Fruit fly (Drosophila melanogaster): ENCODE results near the gene Cdk2.

The Cdk2 gene

dm6 chr3R:20762175-20762795, 26.9 kb downstream of the Cdk2 start, which contains the start of gene CG31195 (continued):
- TF ChIP-seq exex (tag; optimal IDR thresholded peaks at IDR 0.05) (no peak), CG16815 (GFP tag; optimal IDR thresholded peaks at IDR 0.05) (no peak), Sin3A (optimal IDR thresholded peaks at IDR 0.05) (no peak), luna (GFP tag; optimal IDR thresholded peaks at IDR 0.05) (no peak), CG8388 (GFP tag; optimal IDR thresholded peaks at IDR 0.05) (no peak), CG30020 (tag; optimal IDR thresholded peaks at IDR 0.05) (no peak), HmgD (GFP tag; optimal IDR thresholded peaks at IDR 0.05) (no peak), CG3163 (GFP tag; optimal IDR thresholded peaks at IDR 0.05) (no peak), CG3995 (GFP tag; optimal IDR thresholded peaks at IDR 0.05) (peak; percentile 36), CG4854 (GFP tag; optimal IDR thresholded peaks at IDR 0.05) (no peak), sug (tag; optimal IDR thresholded peaks at IDR 0.05) (no peak), gfzf (GFP tag; optimal IDR thresholded peaks at IDR 0.05) (no peak), ranshi (GFP tag; IDR thresholded peaks at IDR 0.05) (no peak), CG15601 (tag; optimal IDR thresholded peaks at IDR 0.05) (no peak), croc (GFP tag; conservative IDR thresholded peaks at IDR 0.05) (no peak), repo (GFP tag; optimal IDR thresholded peaks at IDR 0.05) (no peak), zf30C (GFP tag; optimal IDR thresholded peaks at IDR 0.05) (no peak), CG13624 (GFP tag; optimal IDR thresholded peaks at IDR 0.05) (peak; percentile 17), vfl (GFP tag; optimal IDR thresholded peaks at IDR 0.05) (no peak), MESR4 (GFP tag; optimal IDR thresholded peaks at IDR 0.05) (peak; percentile 86), her (GFP tag; optimal IDR thresholded peaks at IDR 0.05) (no peak), sd (tag; optimal IDR thresholded peaks at IDR 0.05) (no peak), Oli (tag; optimal IDR thresholded peaks at IDR 0.05) (no peak), BEAF-32 (GFP tag; optimal IDR thresholded peaks at IDR 0.05) (peak; percentile 78), Antp (GFP tag; optimal IDR thresholded peaks at IDR 0.05) (no peak), Mad (GFP tag; optimal IDR thresholded peaks at IDR 0.05) (no peak), CG4424 (GFP tag; optimal IDR thresholded peaks at IDR 0.05) (peak; percentile 9), D19A (tag; optimal IDR thresholded peaks at IDR 0.05) (peak; percentile 58), Dad (GFP tag; optimal IDR thresholded peaks at IDR 0.05) (no peak), CG5245 (GFP tag; optimal IDR thresholded peaks at IDR 0.05) (no peak), danr (GFP tag; IDR thresholded peaks at IDR 0.05) (no peak), dati (GFP tag; IDR thresholded peaks at IDR 0.05) (no peak), tx (GFP tag; optimal IDR thresholded peaks at IDR 0.05) (no peak), zen (tag; optimal IDR thresholded peaks at IDR 0.05) (peak; percentile 67), jumu (GFP tag; optimal IDR thresholded peaks at IDR 0.05) (no peak), chif (GFP tag; optimal IDR thresholded peaks at IDR 0.05) (no peak), CG15011 (GFP tag; optimal IDR thresholded peaks at IDR 0.05) (no peak), Drgx (GFP tag; IDR thresholded peaks at IDR 0.05) (no peak), CG10366 (GFP tag; IDR thresholded peaks at IDR 0.05) (no peak), Kr (GFP tag; optimal IDR thresholded peaks at IDR 0.05) (no peak), MBD-R2 (GFP tag; IDR thresholded peaks at IDR 0.05) (peak; percentile 49), toy (GFP tag; IDR thresholded peaks at IDR 0.05) (no peak), Jarid2 (GFP tag; optimal IDR thresholded peaks at IDR 0.05) (no peak), CG31365 (tag; optimal IDR thresholded peaks at IDR 0.05) (peak; percentile 64), Myb (GFP tag; optimal IDR thresholded peaks at IDR 0.05) (peak; percentile 45), ac (GFP tag; optimal IDR thresholded peaks at IDR 0.05) (no peak), CG4328 (GFP tag; optimal IDR thresholded peaks at IDR 0.05) (no peak), CG9609 (GFP tag; optimal IDR thresholded peaks at IDR 0.05) (no peak), CG15696 (tag; optimal IDR thresholded peaks at IDR 0.05) (no peak), CG7839 (tag; optimal IDR thresholded peaks at IDR 0.05) (no peak), H15 (GFP tag; IDR thresholded peaks at IDR 0.05) (no peak), schlank (tag; optimal IDR thresholded peaks at IDR 0.05) (no peak)

All from whole organism, embryonic.